Fruit fly (Drosophila melanogaster) whole organism: Measurements from ENCODE around the gene CG42367.

Experiments used
- CG8478 ChIP-seq: fragments of >200 bp; optimal IDR thresholded peaks from 2 replicates; lab custom pipeline; 2018; ENCODE audit warnings: inconsistent platforms
- Dll ChIP-seq: fragments of >200 bp; optimal IDR thresholded peaks from 2 replicates; lab custom pipeline; 2017
- EcR ChIP-seq, 2 experiments: fragments of >200 bp; optimal IDR thresholded peaks; 2 replicates each; lab custom pipeline; 2017; ENCODE audit warnings: missing biosample characterization in 2 of 2, missing genetic modification characterization in 2 of 2, missing genetic modification reagents in 2 of 2
- pan ChIP-seq: fragments of >200 bp; optimal IDR thresholded peaks from 2 replicates; lab custom pipeline; 2017

DNA sequence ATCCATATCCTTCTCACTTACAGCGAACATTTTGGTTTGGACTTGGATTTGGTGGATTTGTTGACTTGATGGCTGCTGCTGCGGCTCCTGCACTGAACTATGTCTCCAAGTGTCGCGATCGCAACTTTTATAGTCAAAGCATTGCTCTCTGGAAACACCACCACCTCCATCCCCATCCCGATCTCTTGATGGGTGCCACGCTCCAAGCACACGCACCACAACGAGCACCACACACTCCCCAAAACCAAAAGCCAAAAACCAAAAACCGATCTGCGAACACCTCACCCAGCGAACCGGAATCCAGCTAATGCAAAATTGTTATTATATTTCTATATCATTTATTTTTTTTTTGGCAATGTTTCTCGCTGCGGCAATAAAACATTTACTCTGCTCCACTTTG is 2.7 kb downstream of the CG42367 start, which contains the start of gene Cpr30F:
- TF ChIP-seq Dll (no peak), EcR (GFP tag; optimal IDR thresholded peaks at IDR 0.05; lab: Kevin White, UChicago) (no peak), pan (lab: Kevin White, UChicago) (no peak), CG8478 (lab: Kevin White, UChicago) (no peak)
